1 fruit fly cellular context compared by ENCODE assay signal in genomic region chr3R:16247609-16248499, dm6.
TF ChIP-seq lines count a peak whose summit lies in the region.

No protein-coding gene starts in this region.

TF ChIP-seq in whole organism, embryonic, 481 proteins besides CTCF, POLR2A, EP300 and RAD21 (continued from another document):
- TF ChIP-seq gcm2 (GFP tag; optimal IDR thresholded peaks at IDR 0.05; lab: Kevin White, UChicago): peak; percentile 6
- no peak for TF ChIP-seq dati (GFP tag; IDR thresholded peaks at IDR 0.05; lab: Robert Waterston, UW)
- no peak for TF ChIP-seq Doc3 (GFP tag; IDR thresholded peaks at IDR 0.05; lab: Robert Waterston, UW; ENCODE audit: partially characterized antibody)
- peak; percentile 25 to 72 for TF ChIP-seq Hr51 (GFP tag; optimal IDR thresholded peaks at IDR 0.05; lab: Kevin White, UChicago)
- TF ChIP-seq stwl (tag; optimal IDR thresholded peaks at IDR 0.05; lab: Kevin White, UChicago): no peak
- peak; percentile 26 for TF ChIP-seq CG2875 (GFP tag; optimal IDR thresholded peaks at IDR 0.05; lab: Kevin White, UChicago)
- TF ChIP-seq Sox102F (GFP tag; optimal IDR thresholded peaks at IDR 0.05; lab: Kevin White, UChicago): peak; percentile 68
- TF ChIP-seq CG11093 (GFP tag; IDR thresholded peaks at IDR 0.05; lab: Robert Waterston, UW): peak; percentile 70; the same call in 1 of the 3 replicates
- peak; percentile 42 for TF ChIP-seq CG9437 (GFP tag; optimal IDR thresholded peaks at IDR 0.05; lab: Kevin White, UChicago)
- TF ChIP-seq CG10431 (GFP tag; optimal IDR thresholded peaks at IDR 0.05; lab: Kevin White, UChicago): peak; percentile 47
- peak; percentile 70 for TF ChIP-seq p53 (GFP tag; optimal IDR thresholded peaks at IDR 0.05; lab: Kevin White, UChicago)
- peak; percentile 94 for TF ChIP-seq CG6854 (GFP tag; optimal IDR thresholded peaks at IDR 0.05; lab: Kevin White, UChicago)
- TF ChIP-seq CG12071 (GFP tag; optimal IDR thresholded peaks at IDR 0.05; lab: Kevin White, UChicago): peak; percentile 92
- no peak for TF ChIP-seq CG17568 (GFP tag; optimal IDR thresholded peaks at IDR 0.05; lab: Kevin White, UChicago)
- peak; percentile 87 for TF ChIP-seq nau (GFP tag; optimal IDR thresholded peaks at IDR 0.05; lab: Kevin White, UChicago)
- peak; percentile 37 for TF ChIP-seq cg (GFP tag; optimal IDR thresholded peaks at IDR 0.05; lab: Kevin White, UChicago)
- TF ChIP-seq CG2199 (GFP tag; IDR thresholded peaks at IDR 0.05; lab: Robert Waterston, UW): no peak
- TF ChIP-seq mld (GFP tag; IDR thresholded peaks at IDR 0.05; lab: Robert Waterston, UW; ENCODE audit: partially characterized antibody): no peak
- TF ChIP-seq Hsf (GFP tag; optimal IDR thresholded peaks at IDR 0.05; lab: Kevin White, UChicago): peak; percentile 49
- TF ChIP-seq Vsx1 (GFP tag; optimal IDR thresholded peaks at IDR 0.05; lab: Kevin White, UChicago): peak; percentile 1
- TF ChIP-seq NFAT (GFP tag; IDR thresholded peaks at IDR 0.05; lab: Robert Waterston, UW): no peak
- no peak; the same call in 1 of the 2 replicates for TF ChIP-seq rib (GFP tag; IDR thresholded peaks at IDR 0.05; lab: Robert Waterston, UW)
- TF ChIP-seq btn (GFP tag; optimal IDR thresholded peaks at IDR 0.05; lab: Kevin White, UChicago): peak; percentile 69
- TF ChIP-seq dysf (GFP tag; IDR thresholded peaks at IDR 0.05; lab: Robert Waterston, UW): peak; percentile 77
- no peak for TF ChIP-seq Lim3 (GFP tag; IDR thresholded peaks at IDR 0.05; lab: Robert Waterston, UW)
- TF ChIP-seq wek (GFP tag; optimal IDR thresholded peaks at IDR 0.05; lab: Kevin White, UChicago): no peak
- TF ChIP-seq bsh (GFP tag; optimal IDR thresholded peaks at IDR 0.05; lab: Kevin White, UChicago): peak in 1 of 2 experiments; percentile 68
- TF ChIP-seq sens-2 (GFP tag; IDR thresholded peaks at IDR 0.05; lab: Robert Waterston, UW): no peak
- TF ChIP-seq BEAF-32 (GFP tag; optimal IDR thresholded peaks at IDR 0.05; lab: Kevin White, UChicago): no peak
- no peak for TF ChIP-seq CG2116 (GFP tag; optimal IDR thresholded peaks at IDR 0.05; lab: Kevin White, UChicago)
- no peak for TF ChIP-seq CrebB (tag; optimal IDR thresholded peaks at IDR 0.05; lab: Kevin White, UChicago)
- TF ChIP-seq hkb (optimal IDR thresholded peaks at IDR 0.05; lab: Kevin White, UChicago): no peak
- peak; percentile 89 for TF ChIP-seq hkb (GFP tag; IDR thresholded peaks at IDR 0.05; lab: Robert Waterston, UW)
- peak; percentile 94 for TF ChIP-seq CG34376 (GFP tag; optimal IDR thresholded peaks at IDR 0.05; lab: Kevin White, UChicago)
- TF ChIP-seq bigmax (GFP tag; optimal IDR thresholded peaks at IDR 0.05; lab: Kevin White, UChicago): no peak
- peak; percentile 80 for TF ChIP-seq CG7987 (GFP tag; optimal IDR thresholded peaks at IDR 0.05; lab: Kevin White, UChicago)
- TF ChIP-seq CG12104 (GFP tag; optimal IDR thresholded peaks at IDR 0.05; lab: Kevin White, UChicago): peak; percentile 82
- TF ChIP-seq pros (GFP tag; optimal IDR thresholded peaks at IDR 0.05; lab: Kevin White, UChicago): peak; percentile 67
- TF ChIP-seq CG4328 (GFP tag; optimal IDR thresholded peaks at IDR 0.05; lab: Kevin White, UChicago): peak; percentile 80
- TF ChIP-seq CG11247 (GFP tag; IDR thresholded peaks at IDR 0.05; lab: Robert Waterston, UW): peak; percentile 68
- peak; percentile 56 for TF ChIP-seq unpg (GFP tag; optimal IDR thresholded peaks at IDR 0.05; lab: Kevin White, UChicago)
- TF ChIP-seq sim (GFP tag; IDR thresholded peaks at IDR 0.05; lab: Robert Waterston, UW): peak; percentile 73
- TF ChIP-seq croc (GFP tag; conservative IDR thresholded peaks at IDR 0.05; lab: Robert Waterston, UW): peak; percentile 35; the same call in 1 of the 3 replicates
- TF ChIP-seq phol (tag; optimal IDR thresholded peaks at IDR 0.05; lab: Kevin White, UChicago): peak; percentile 79
- TF ChIP-seq sd (tag; optimal IDR thresholded peaks at IDR 0.05; lab: Kevin White, UChicago): peak; percentile 57
- TF ChIP-seq CG10147 (GFP tag; optimal IDR thresholded peaks at IDR 0.05; lab: Kevin White, UChicago): peak; percentile 93
- peak; percentile 92 for TF ChIP-seq cwo (GFP tag; optimal IDR thresholded peaks at IDR 0.05; lab: Kevin White, UChicago)
- peak; percentile 72 for TF ChIP-seq nom (GFP tag; optimal IDR thresholded peaks at IDR 0.05; lab: Kevin White, UChicago)
- peak; percentile 79 for TF ChIP-seq CG17829 (tag; optimal IDR thresholded peaks at IDR 0.05; lab: Kevin White, UChicago)
- TF ChIP-seq lab (GFP tag; optimal IDR thresholded peaks at IDR 0.05; lab: Kevin White, UChicago): peak; percentile 98
- TF ChIP-seq wdn (GFP tag; IDR thresholded peaks at IDR 0.05; lab: Robert Waterston, UW): no peak
- TF ChIP-seq zfh2 (GFP tag; optimal IDR thresholded peaks at IDR 0.05; lab: Kevin White, UChicago): peak; percentile 55
- peak; percentile 76 for TF ChIP-seq klu (GFP tag; IDR thresholded peaks at IDR 0.05; lab: Robert Waterston, UW)
- peak; percentile 82 for TF ChIP-seq ind (GFP tag; optimal IDR thresholded peaks at IDR 0.05; lab: Kevin White, UChicago)
- TF ChIP-seq row (GFP tag; IDR thresholded peaks at IDR 0.05; lab: Robert Waterston, UW): peak; percentile 87
- TF ChIP-seq CG2202 (tag; optimal IDR thresholded peaks at IDR 0.05; lab: Kevin White, UChicago): no peak
- no peak; the same call in 1 of the 2 replicates for TF ChIP-seq GATAe (GFP tag; conservative IDR thresholded peaks at IDR 0.05; lab: Robert Waterston, UW)
- TF ChIP-seq odd (GFP tag; optimal IDR thresholded peaks at IDR 0.05; lab: Kevin White, UChicago): peak; percentile 52
- no peak for TF ChIP-seq CG7271 (tag; optimal IDR thresholded peaks at IDR 0.05; lab: Kevin White, UChicago)
- TF ChIP-seq jing (GFP tag; optimal IDR thresholded peaks at IDR 0.05; lab: Kevin White, UChicago): peak; percentile 17
- TF ChIP-seq ham (GFP tag; IDR thresholded peaks at IDR 0.05; lab: Robert Waterston, UW): no peak
- peak; percentile 82 for TF ChIP-seq Sox100B (GFP tag; optimal IDR thresholded peaks at IDR 0.05; lab: Kevin White, UChicago)
- peak; percentile 34 for TF ChIP-seq Chrac-16 (GFP tag; optimal IDR thresholded peaks at IDR 0.05; lab: Kevin White, UChicago)
- no peak for TF ChIP-seq gfzf (GFP tag; optimal IDR thresholded peaks at IDR 0.05; lab: Kevin White, UChicago)
- peak; percentile 6 for TF ChIP-seq tup (GFP tag; optimal IDR thresholded peaks at IDR 0.05; lab: Kevin White, UChicago)
- TF ChIP-seq sug (tag; optimal IDR thresholded peaks at IDR 0.05; lab: Kevin White, UChicago): peak; percentile 66
- TF ChIP-seq chinmo (GFP tag; IDR thresholded peaks at IDR 0.05; lab: Robert Waterston, UW; ENCODE audit: partially characterized antibody): 0 out of 4 replicates have a peak, but pooled peaks have one; percentile 22
- peak; percentile 85; the same call in 3 of the 4 replicates for TF ChIP-seq Gug (GFP tag; IDR thresholded peaks at IDR 0.05; lab: Robert Waterston, UW)
- TF ChIP-seq tna (GFP tag; IDR thresholded peaks at IDR 0.05; lab: Robert Waterston, UW; ENCODE audit: partially characterized antibody): no peak
- peak; percentile 23; the same call in 1 of the 2 replicates for TF ChIP-seq Dip2 (GFP tag; IDR thresholded peaks at IDR 0.05; lab: Robert Waterston, UW)
- peak; percentile 65 for TF ChIP-seq B-H2 (GFP tag; optimal IDR thresholded peaks at IDR 0.05; lab: Kevin White, UChicago)
- TF ChIP-seq CG3281 (GFP tag; optimal IDR thresholded peaks at IDR 0.05; lab: Kevin White, UChicago): peak; percentile 94
- peak; percentile 77 for TF ChIP-seq grau (tag; optimal IDR thresholded peaks at IDR 0.05; lab: Kevin White, UChicago)
- peak; percentile 65 for TF ChIP-seq repo (GFP tag; optimal IDR thresholded peaks at IDR 0.05; lab: Kevin White, UChicago)
- no peak for TF ChIP-seq bab2 (GFP tag; optimal IDR thresholded peaks at IDR 0.05; lab: Kevin White, UChicago)
- peak; percentile 76 for TF ChIP-seq CG18262 (tag; optimal IDR thresholded peaks at IDR 0.05; lab: Kevin White, UChicago)
- peak; percentile 94 for TF ChIP-seq Fer3 (tag; optimal IDR thresholded peaks at IDR 0.05; lab: Kevin White, UChicago)
- TF ChIP-seq dpn (GFP tag; optimal IDR thresholded peaks at IDR 0.05; lab: Kevin White, UChicago): peak; percentile 53 to 60
- TF ChIP-seq Hr39 (optimal IDR thresholded peaks at IDR 0.05; lab: Kevin White, UChicago): no peak
- peak; percentile 58 for TF ChIP-seq CG15601 (tag; optimal IDR thresholded peaks at IDR 0.05; lab: Kevin White, UChicago)
- TF ChIP-seq tio (GFP tag; optimal IDR thresholded peaks at IDR 0.05; lab: Kevin White, UChicago): peak; percentile 68
- TF ChIP-seq ttk (GFP tag; IDR thresholded peaks at IDR 0.05; lab: Robert Waterston, UW): no peak
- peak; percentile 85 for TF ChIP-seq CG13894 (tag; optimal IDR thresholded peaks at IDR 0.05; lab: Kevin White, UChicago)
- peak; percentile 81 for TF ChIP-seq zfh1 (GFP tag; IDR thresholded peaks at IDR 0.05; lab: Robert Waterston, UW)
- peak; percentile 40 for TF ChIP-seq CG16863 (GFP tag; optimal IDR thresholded peaks at IDR 0.05; lab: Kevin White, UChicago)
- TF ChIP-seq CG11456 (GFP tag; IDR thresholded peaks at IDR 0.05; lab: Robert Waterston, UW): peak; percentile 79
- TF ChIP-seq exex (tag; optimal IDR thresholded peaks at IDR 0.05; lab: Kevin White, UChicago): peak; percentile 78
- peak; percentile 56 for TF ChIP-seq CG11723 (GFP tag; optimal IDR thresholded peaks at IDR 0.05; lab: Kevin White, UChicago)
- TF ChIP-seq ssp (GFP tag; IDR thresholded peaks at IDR 0.05; lab: Robert Waterston, UW): no peak
- no peak for TF ChIP-seq amos (GFP tag; IDR thresholded peaks at IDR 0.05; lab: Robert Waterston, UW; ENCODE audit: partially characterized antibody)
- no peak for TF ChIP-seq Poxn (GFP tag; IDR thresholded peaks at IDR 0.05; lab: Robert Waterston, UW)
- TF ChIP-seq H15 (GFP tag; IDR thresholded peaks at IDR 0.05; lab: Robert Waterston, UW): peak; percentile 67; the same call in 2 of the 3 replicates
- peak; percentile 92 for TF ChIP-seq Ada2b (GFP tag; IDR thresholded peaks at IDR 0.05; lab: Robert Waterston, UW)
- peak; percentile 37 for TF ChIP-seq ab (GFP tag; optimal IDR thresholded peaks at IDR 0.05; lab: Kevin White, UChicago)
- TF ChIP-seq tgo (GFP tag; IDR thresholded peaks at IDR 0.05; lab: Robert Waterston, UW): peak; percentile 66; the same call in 2 of the 3 replicates
- peak; percentile 65 for TF ChIP-seq Oli (tag; optimal IDR thresholded peaks at IDR 0.05; lab: Kevin White, UChicago)
- TF ChIP-seq vfl (GFP tag; optimal IDR thresholded peaks at IDR 0.05; lab: Kevin White, UChicago): peak; percentile 53
- no peak for TF ChIP-seq crc (GFP tag; optimal IDR thresholded peaks at IDR 0.05; lab: Kevin White, UChicago)
- peak; percentile 70 for TF ChIP-seq CG15696 (tag; optimal IDR thresholded peaks at IDR 0.05; lab: Kevin White, UChicago)
- TF ChIP-seq CG33213 (GFP tag; optimal IDR thresholded peaks at IDR 0.05; lab: Kevin White, UChicago): peak; percentile 35
- peak; percentile 79 for TF ChIP-seq org-1 (GFP tag; optimal IDR thresholded peaks at IDR 0.05; lab: Kevin White, UChicago)
- TF ChIP-seq ewg (GFP tag; optimal IDR thresholded peaks at IDR 0.05; lab: Kevin White, UChicago): peak; percentile 52
- TF ChIP-seq fd102C (GFP tag; optimal IDR thresholded peaks at IDR 0.05; lab: Kevin White, UChicago): no peak
- TF ChIP-seq nerfin-2 (GFP tag; IDR thresholded peaks at IDR 0.05; lab: Robert Waterston, UW; ENCODE audit: partially characterized antibody): no peak
- TF ChIP-seq seq (GFP tag; IDR thresholded peaks at IDR 0.05; lab: Robert Waterston, UW): peak; percentile 47
- TF ChIP-seq fru (optimal IDR thresholded peaks at IDR 0.05; lab: Kevin White, UChicago): no peak
- peak; percentile 55; the same call in 1 of the 2 replicates for TF ChIP-seq toy (GFP tag; IDR thresholded peaks at IDR 0.05; lab: Robert Waterston, UW)
- peak; percentile 56 for TF ChIP-seq Jarid2 (GFP tag; optimal IDR thresholded peaks at IDR 0.05; lab: Kevin White, UChicago)
- TF ChIP-seq chn (GFP tag; optimal IDR thresholded peaks at IDR 0.05; lab: Kevin White, UChicago): no peak
- TF ChIP-seq Mad (GFP tag; optimal IDR thresholded peaks at IDR 0.05; lab: Kevin White, UChicago): peak; percentile 48
- peak; percentile 30; the same call in 2 of the 3 replicates for TF ChIP-seq CG14050 (GFP tag; IDR thresholded peaks at IDR 0.05; lab: Robert Waterston, UW)
